Worm (Caenorhabditis elegans): ENCODE data around the gene srd-12.

srd-12 gene

ce11 chrIV:5655966-5656389, 25.9 kb upstream of the srd-12 start (continued):
- TF ChIP-seq zip-4 (GFP tag; optimal IDR thresholded peaks at IDR 0.05) (peak; percentile 83), nhr-76 (tag; optimal IDR thresholded peaks at IDR 0.05) (no peak), mab-9 (GFP tag; IDR thresholded peaks at IDR 0.05) (no peak), skn-1 (tag; optimal IDR thresholded peaks at IDR 0.05) (no peak), egl-27 (tag; optimal IDR thresholded peaks at IDR 0.05) (no peak), unc-130 (tag; optimal IDR thresholded peaks at IDR 0.05) (no peak), unc-62 (GFP tag; optimal IDR thresholded peaks at IDR 0.05) (no peak), sup-37 (GFP tag; optimal IDR thresholded peaks at IDR 0.05) (no peak), nhr-47 (tag; optimal IDR thresholded peaks at IDR 0.05) (peak; percentile 34), tbx-2 (tag; optimal IDR thresholded peaks at IDR 0.05) (peak; percentile 45), ztf-4 (tag; optimal IDR thresholded peaks at IDR 0.05) (peak; percentile 21), fkh-8 (tag; optimal IDR thresholded peaks at IDR 0.05) (no peak), efl-1 (optimal IDR thresholded peaks at IDR 0.05) (peak; percentile 30 to 70), efl-1 (GFP tag; optimal IDR thresholded peaks at IDR 0.05 in 1 of 2) (peak; percentile 74 to 98), pax-3 (tag; optimal IDR thresholded peaks at IDR 0.05) (no peak), ets-5 (GFP tag; IDR thresholded peaks at IDR 0.05) (no peak), ceh-82 (tag; optimal IDR thresholded peaks at IDR 0.05) (peak in 2 of 3 experiments; percentile 37 to 54), dsc-1 (tag; optimal IDR thresholded peaks at IDR 0.05) (no peak), fkh-10 (GFP tag; optimal IDR thresholded peaks at IDR 0.05) (no peak), elt-2 (tag; optimal IDR thresholded peaks at IDR 0.05) (no peak), ama-1 (optimal IDR thresholded peaks at IDR 0.05) (no peak), F16B12.6 (tag; optimal IDR thresholded peaks at IDR 0.05) (no peak), lin-14 (GFP tag; optimal IDR thresholded peaks at IDR 0.05) (peak; percentile 84), lin-15B (tag; optimal IDR thresholded peaks at IDR 0.05) (peak; percentile 72), ceh-88 (GFP tag; IDR thresholded peaks at IDR 0.05) (no peak), unc-98 (GFP tag; IDR thresholded peaks at IDR 0.05) (no peak), pag-3 (tag; optimal IDR thresholded peaks at IDR 0.05; ENCODE audit: borderline replicate concordance, insufficient read depth) (no peak), ztf-11 (tag; optimal IDR thresholded peaks at IDR 0.05) (no peak), egl-13 (tag; optimal IDR thresholded peaks at IDR 0.05) (no peak), nhr-85 (tag) (peak; percentile 95), hlh-4 (tag; optimal IDR thresholded peaks at IDR 0.05) (no peak), nhr-19 (GFP tag; conservative IDR thresholded peaks at IDR 0.05) (peak; percentile 60), aly-2 (tag; optimal IDR thresholded peaks at IDR 0.05) (no peak), elt-3 (tag; optimal IDR thresholded peaks at IDR 0.05) (peak in 2 of 6 experiments; percentile 81 to 82), nhr-77 (tag; optimal IDR thresholded peaks at IDR 0.05) (peak; percentile 51), nhr-11 (tag; optimal IDR thresholded peaks at IDR 0.05) (no peak), nhr-12 (tag; optimal IDR thresholded peaks at IDR 0.05) (no peak), unc-30 (tag; optimal IDR thresholded peaks at IDR 0.05) (no peak), fos-1 (tag; optimal IDR thresholded peaks at IDR 0.05) (no peak), mdl-1 (tag; optimal IDR thresholded peaks at IDR 0.05) (peak in 1 of 2 experiments; percentile 4), nhr-237 (tag; optimal IDR thresholded peaks at IDR 0.05) (peak; percentile 82), fkh-4 (tag; optimal IDR thresholded peaks at IDR 0.05; ENCODE audit: borderline replicate concordance) (no peak), lin-39 (tag; optimal IDR thresholded peaks at IDR 0.05) (no peak), lir-3 (tag; optimal IDR thresholded peaks at IDR 0.05; ENCODE audit: poor library complexity) (no peak), efl-3 (GFP tag; optimal IDR thresholded peaks at IDR 0.05) (no peak), dpl-1 (GFP tag; optimal IDR thresholded peaks at IDR 0.05) (peak; percentile 60 to 78 (median 75)), zag-1 (tag; optimal IDR thresholded peaks at IDR 0.05) (no peak), C34B4.2 (tag; optimal IDR thresholded peaks at IDR 0.05) (no peak), alr-1 (tag; optimal IDR thresholded peaks at IDR 0.05; ENCODE audit: borderline replicate concordance) (no peak), hpl-2 (GFP tag; optimal IDR thresholded peaks at IDR 0.05) (no peak), unc-86 (tag; optimal IDR thresholded peaks at IDR 0.05) (no peak), mep-1 (tag; optimal IDR thresholded peaks at IDR 0.05) (peak; percentile 80), nhr-84 (tag; optimal IDR thresholded peaks at IDR 0.05) (no peak), irx-1 (tag; optimal IDR thresholded peaks at IDR 0.05) (peak; percentile 26)
